Fruit fly (Drosophila melanogaster) whole organism, adult: ENCODE data around the gene CG32669.

Experiments
- CG11617 ChIP-seq: fragments of 200-800 bp; sonication (Bioruptor generic); optimal IDR thresholded peaks from 2 replicates; lab custom pipeline; 2017; ENCODE audit warnings: mild to moderate bottlenecking, missing biosample characterization, missing genetic modification reagents, missing genetic modification characterization
- CG12768 ChIP-seq: fragments of 200-800 bp; sonication (Bioruptor generic); optimal IDR thresholded peaks from 2 replicates; lab custom pipeline; 2017; ENCODE audit warnings: missing biosample characterization, missing genetic modification characterization, mild to moderate bottlenecking, moderate library complexity, missing genetic modification reagents
- CG14711 ChIP-seq: fragments of 200-800 bp; sonication (Bioruptor generic); optimal IDR thresholded peaks from 2 replicates; lab custom pipeline; 2018; ENCODE audit warnings: missing biosample characterization, mild to moderate bottlenecking, missing genetic modification characterization, moderate library complexity
- CG1620 ChIP-seq: fragments of 200-800 bp; sonication (Bioruptor generic); optimal IDR thresholded peaks from 2 replicates; lab custom pipeline; 2016; ENCODE audit warnings: missing biosample characterization, missing genetic modification characterization
- CG33017 ChIP-seq: fragments of 200-800 bp; sonication (Bioruptor generic); optimal IDR thresholded peaks from 2 replicates; lab custom pipeline; 2018; ENCODE audit warnings: missing biosample characterization, mild to moderate bottlenecking, missing genetic modification characterization, moderate library complexity
- CG5204 ChIP-seq: fragments of 200-800 bp; sonication (Bioruptor generic); optimal IDR thresholded peaks from 2 replicates; lab custom pipeline; 2016; ENCODE audit warnings: missing biosample characterization, missing genetic modification characterization
- CG7045 ChIP-seq: fragments of 200-800 bp; sonication (Bioruptor generic); optimal IDR thresholded peaks from 2 replicates; lab custom pipeline; 2017; ENCODE audit warnings: missing biosample characterization, mild to moderate bottlenecking, missing genetic modification characterization
- CG7101 ChIP-seq: fragments of 200-800 bp; sonication (Bioruptor generic); optimal IDR thresholded peaks from 2 replicates; lab custom pipeline; 2018; ENCODE audit warnings: missing biosample characterization, mild to moderate bottlenecking, missing genetic modification characterization, moderate library complexity
- Clk ChIP-seq: fragments of 200-800 bp; sonication (Bioruptor generic); optimal IDR thresholded peaks from 2 replicates; lab custom pipeline; 2017; ENCODE audit warnings: missing biosample characterization, missing genetic modification characterization
- Crg-1 ChIP-seq: fragments of 200-800 bp; sonication (Bioruptor generic); optimal IDR thresholded peaks from 2 replicates; lab custom pipeline; 2016; ENCODE audit warnings: missing biosample characterization, missing genetic modification characterization
- Hr96 ChIP-seq: fragments of 200-800 bp; sonication (Bioruptor generic); optimal IDR thresholded peaks from 2 replicates; lab custom pipeline; 2016; ENCODE audit warnings: missing biosample characterization, missing genetic modification characterization
- Mnt ChIP-seq: fragments of 200-800 bp; sonication (Bioruptor generic); optimal IDR thresholded peaks from 2 replicates; lab custom pipeline; 2016; ENCODE audit warnings: missing biosample characterization, mild to moderate bottlenecking, missing genetic modification characterization
- bab1 ChIP-seq: fragments of 200-800 bp; sonication (Bioruptor generic); optimal IDR thresholded peaks from 3 replicates; lab custom pipeline; 2019; ENCODE audit warnings: missing biosample characterization, mild to moderate bottlenecking, missing genetic modification characterization, moderate library complexity
- cic ChIP-seq: fragments of 200-800 bp; sonication (Bioruptor generic); optimal IDR thresholded peaks from 2 replicates; lab custom pipeline; 2017; ENCODE audit warnings: missing biosample characterization, mild to moderate bottlenecking, missing genetic modification characterization, moderate library complexity
- cnc ChIP-seq, 2 experiments: fragments of >200 bp; optimal IDR thresholded peaks; 2 replicates each; lab custom pipeline; 2017
- kay ChIP-seq: fragments of 200-800 bp; sonication (Bioruptor generic); peaks from one replicate; lab custom pipeline; 2016; ENCODE audit warnings: missing biosample characterization, missing genetic modification characterization, borderline replicate concordance
- ovo ChIP-seq: fragments of 200-800 bp; sonication (Bioruptor generic); optimal IDR thresholded peaks from 2 replicates; lab custom pipeline; 2016; ENCODE audit warnings: missing biosample characterization, missing genetic modification characterization
- pad ChIP-seq: fragments of 200-800 bp; sonication (Bioruptor generic); optimal IDR thresholded peaks from 3 replicates; lab custom pipeline; 2017; ENCODE audit warnings: missing biosample characterization, missing genetic modification characterization, mild to moderate bottlenecking, moderate library complexity, missing genetic modification reagents
- tj ChIP-seq: fragments of 200-800 bp; sonication (Bioruptor generic); optimal IDR thresholded peaks from 3 replicates; lab custom pipeline; 2017; ENCODE audit warnings: missing biosample characterization, mild to moderate bottlenecking, missing genetic modification characterization, moderate library complexity
- toe ChIP-seq: fragments of 200-800 bp; sonication (Bioruptor generic); optimal IDR thresholded peaks from 2 replicates; lab custom pipeline; 2016; ENCODE audit warnings: missing biosample characterization, missing genetic modification characterization

The CG32669 gene

dm6 chrX:10844807-10845206, at the start of gene CG32669:
Gene CG32669 (minus strand): TSS chrX:10845081.
- no peak for TF ChIP-seq ovo (GFP tag; lab: Kevin White, UChicago)
- peak; percentile 83 for TF ChIP-seq Mnt

dm6 chrX:10893208-10893607, 48.3 kb upstream of the CG32669 start:
- TF ChIP-seq cnc (optimal IDR thresholded peaks at IDR 0.05; lab: Kevin White, UChicago) (no peak), Mnt (no peak), bab1 (GFP tag; lab: Kevin White, UChicago) (peak; percentile 6), kay (GFP tag; lab: Kevin White, UChicago) (no peak), Crg-1 (no peak)

- TF ChIP-seq Crg-1: no peak
- peak; percentile 50 for TF ChIP-seq pad (GFP tag; lab: Kevin White, UChicago)
Measured at dm6 chrX:10891150-10891549, 46.3 kb upstream of the CG32669 start, which contains the start of gene Ork1. Gene Ork1 (minus strand): TSS chrX:10891250.

- TF ChIP-seq cnc (optimal IDR thresholded peaks at IDR 0.05; lab: Kevin White, UChicago) (no peak), CG14711 (tag; lab: Kevin White, UChicago) (peak; percentile 9), kay (GFP tag; lab: Kevin White, UChicago) (no peak), bab1 (GFP tag; lab: Kevin White, UChicago) (peak; percentile 49), ovo (GFP tag; lab: Kevin White, UChicago) (no peak), Crg-1 (no peak), Mnt (peak; percentile 25), CG7101 (tag; lab: Kevin White, UChicago) (peak; percentile 7), pad (GFP tag; lab: Kevin White, UChicago) (no peak), CG11617 (GFP tag; lab: Kevin White, UChicago) (no peak), tj (GFP tag; lab: Kevin White, UChicago) (no peak), cic (GFP tag; lab: Kevin White, UChicago) (no peak), CG12768 (GFP tag; lab: Kevin White, UChicago) (no peak), CG1620 (GFP tag; lab: Kevin White, UChicago) (no peak), Clk (GFP tag; lab: Kevin White, UChicago) (no peak), Hr96 (GFP tag; lab: Kevin White, UChicago) (no peak)
Measured at dm6 chrX:10889955-10890617, 45.2 kb upstream of the CG32669 start.

dm6 chrX:10887643-10888042, 42.8 kb upstream of the CG32669 start:
- TF ChIP-seq cic (GFP tag; lab: Kevin White, UChicago) (peak; percentile 69), kay (GFP tag; lab: Kevin White, UChicago) (peak; percentile 49), CG7045 (GFP tag; lab: Kevin White, UChicago) (no peak)

- no peak for TF ChIP-seq CG5204
- peak; percentile 3 for TF ChIP-seq Mnt
- TF ChIP-seq Hr96 (GFP tag; lab: Kevin White, UChicago): peak; percentile 68
- TF ChIP-seq cic (GFP tag; lab: Kevin White, UChicago): no peak
- TF ChIP-seq pad (GFP tag; lab: Kevin White, UChicago): peak; percentile 21
- peak; percentile 43 for TF ChIP-seq CG11617 (GFP tag; lab: Kevin White, UChicago)
- TF ChIP-seq CG7101 (tag; lab: Kevin White, UChicago): peak; percentile 42
- TF ChIP-seq kay (GFP tag; lab: Kevin White, UChicago): no peak
- TF ChIP-seq ovo (GFP tag; lab: Kevin White, UChicago): no peak
- TF ChIP-seq Crg-1: no peak
- TF ChIP-seq toe: no peak
- TF ChIP-seq CG14711 (tag; lab: Kevin White, UChicago): peak; percentile 30
- TF ChIP-seq CG33017: no peak
- no peak for TF ChIP-seq CG7045 (GFP tag; lab: Kevin White, UChicago)
- no peak for TF ChIP-seq bab1 (GFP tag; lab: Kevin White, UChicago)
- no peak for TF ChIP-seq CG1620 (GFP tag; lab: Kevin White, UChicago)
- no peak for TF ChIP-seq cnc (optimal IDR thresholded peaks at IDR 0.05; lab: Kevin White, UChicago)
- no peak for TF ChIP-seq CG12768 (GFP tag; lab: Kevin White, UChicago)
- no peak for TF ChIP-seq Clk (GFP tag; lab: Kevin White, UChicago)
- TF ChIP-seq tj (GFP tag; lab: Kevin White, UChicago): no peak
Measured at dm6 chrX:10886418-10886817, 41.5 kb upstream of the CG32669 start.

- TF ChIP-seq bab1 (GFP tag; lab: Kevin White, UChicago) (no peak), tj (GFP tag; lab: Kevin White, UChicago) (peak; percentile 29)
Measured at dm6 chrX:10883740-10884139, 38.9 kb upstream of the CG32669 start.

- TF ChIP-seq CG14711 (tag; lab: Kevin White, UChicago) (peak; percentile 16), CG5204 (no peak)
Measured at dm6 chrX:10882786-10883185, 37.9 kb upstream of the CG32669 start.
